Fruit fly (Drosophila melanogaster) whole organism, embryonic: ENCODE results near the gene CG31174.

Source experiments
- CG10462 ChIP-seq: fragments of 200-800 bp; sonication (Bioruptor generic); optimal IDR thresholded peaks from 2 replicates; lab custom pipeline; 2016; ENCODE audit warnings: missing biosample characterization, missing genetic modification characterization
- CG12299 ChIP-seq: fragments of 200-800 bp; sonication (Bioruptor generic); optimal IDR thresholded peaks from 2 replicates; lab custom pipeline; 2018; ENCODE audit warnings: missing biosample characterization, mild to moderate bottlenecking, missing genetic modification characterization
- CG13296 ChIP-seq: fragments of 200-800 bp; sonication (Bioruptor generic); optimal IDR thresholded peaks from 3 replicates; lab custom pipeline; 2018; ENCODE audit warnings: missing biosample characterization, mild to moderate bottlenecking, missing genetic modification characterization
- CG14667 ChIP-seq: fragments of 200-800 bp; sonication (Bioruptor generic); IDR thresholded peaks from 2 replicates; pipeline ENCODE4 v1.3.6; 2022; ENCODE audit warnings: missing biosample characterization, missing genetic modification characterization
- CG14965 ChIP-seq: fragments of 200-800 bp; sonication (Bioruptor generic); optimal IDR thresholded peaks from 2 replicates; lab custom pipeline; 2016; ENCODE audit warnings: missing biosample characterization, missing genetic modification characterization, borderline replicate concordance
- CG15601 ChIP-seq: fragments of 200-800 bp; sonication (Bioruptor generic); optimal IDR thresholded peaks from 3 replicates; lab custom pipeline; 2019; ENCODE audit warnings: missing biosample characterization, mild to moderate bottlenecking, missing genetic modification characterization, moderate library complexity
- CG17359 ChIP-seq: fragments of 200-800 bp; sonication (Bioruptor generic); optimal IDR thresholded peaks from 3 replicates; lab custom pipeline; 2018; ENCODE audit warnings: missing biosample characterization, mild to moderate bottlenecking, missing genetic modification characterization, moderate library complexity
- CG2129 ChIP-seq: fragments of 200-800 bp; sonication (Bioruptor generic); IDR thresholded peaks from 2 replicates; pipeline ENCODE4 v1.3.6; 2022; ENCODE audit warnings: missing biosample characterization, missing genetic modification characterization; ENCODE audit not compliant: partially characterized antibody
- CG2678 ChIP-seq: fragments of 200-800 bp; sonication (Bioruptor generic); optimal IDR thresholded peaks from 3 replicates; lab custom pipeline; 2019; ENCODE audit warnings: missing biosample characterization, mild to moderate bottlenecking, missing genetic modification characterization, moderate library complexity
- CG2889 ChIP-seq: fragments of 200-800 bp; sonication (Bioruptor generic); IDR thresholded peaks from 3 replicates; pipeline ENCODE4 v1.3.6; 2022; ENCODE audit warnings: missing biosample characterization, missing genetic modification characterization
- CG3065 ChIP-seq: fragments of 200-800 bp; sonication (Bioruptor generic); optimal IDR thresholded peaks from 2 replicates; lab custom pipeline; 2016; ENCODE audit warnings: missing biosample characterization, missing genetic modification characterization
- CG31388 ChIP-seq: fragments of 200-800 bp; sonication (Bioruptor generic); optimal IDR thresholded peaks from 2 replicates; lab custom pipeline; 2016; ENCODE audit warnings: missing biosample characterization, missing genetic modification characterization
- CG31441 ChIP-seq: fragments of 200-800 bp; sonication (Bioruptor generic); IDR thresholded peaks from 2 replicates; pipeline ENCODE4 v1.3.6; 2022; ENCODE audit warnings: missing biosample characterization, missing genetic modification characterization
- CG6175 ChIP-seq: fragments of 200-800 bp; sonication (Bioruptor generic); IDR thresholded peaks from 3 replicates; pipeline ENCODE4 v1.3.6; 2022; ENCODE audit warnings: missing biosample characterization, missing genetic modification characterization
- CG8388 ChIP-seq: fragments of 200-800 bp; sonication (Bioruptor generic); optimal IDR thresholded peaks from 2 replicates; lab custom pipeline; 2019; ENCODE audit warnings: missing biosample characterization, mild to moderate bottlenecking, missing genetic modification characterization, moderate library complexity
- CG8765 ChIP-seq: fragments of 200-800 bp; sonication (Bioruptor generic); IDR thresholded peaks from 2 replicates; pipeline ENCODE4 v1.3.6; 2022; ENCODE audit warnings: missing biosample characterization, missing genetic modification characterization
- Camta ChIP-seq: fragments of 200-800 bp; sonication (Bioruptor generic); optimal IDR thresholded peaks from 2 replicates; lab custom pipeline; 2016; ENCODE audit warnings: missing biosample characterization, missing genetic modification characterization
- Dad ChIP-seq: fragments of 200-800 bp; sonication (Bioruptor generic); optimal IDR thresholded peaks from 3 replicates; lab custom pipeline; 2016; ENCODE audit warnings: missing biosample characterization, missing genetic modification characterization
- Dp ChIP-seq: fragments of 200-800 bp; sonication (Bioruptor generic); optimal IDR thresholded peaks from 2 replicates; lab custom pipeline; 2018; ENCODE audit warnings: missing biosample characterization, mild to moderate bottlenecking, missing genetic modification characterization, moderate library complexity
- ERR ChIP-seq: fragments of 200-800 bp; sonication (Bioruptor generic); optimal IDR thresholded peaks from 2 replicates; lab custom pipeline; 2016; ENCODE audit warnings: missing biosample characterization, missing genetic modification characterization
- Eip74EF ChIP-seq, 2 experiments: fragments of 200-800 bp in 1 of 2; fragments of >200 bp in 1 of 2; sonication (Bioruptor generic) in 1 of 2; optimal IDR thresholded peaks; 2 replicates each; lab custom pipeline; 2017 to 2019; ENCODE audit warnings: missing biosample characterization in 2 of 2, missing genetic modification characterization in 2 of 2, mild to moderate bottlenecking in 1 of 2, moderate library complexity in 1 of 2
- Mrtf ChIP-seq: fragments of 200-800 bp; sonication (Bioruptor generic); IDR thresholded peaks from 3 replicates; pipeline ENCODE4 v1.3.6; 2022; ENCODE audit warnings: missing biosample characterization, missing genetic modification characterization
- Myb ChIP-seq: fragments of 200-800 bp; sonication (Bioruptor generic); optimal IDR thresholded peaks from 2 replicates; lab custom pipeline; 2016; ENCODE audit warnings: missing biosample characterization, missing genetic modification characterization
- NC2α ChIP-seq: fragments of 200-800 bp; sonication (Bioruptor generic); optimal IDR thresholded peaks from 2 replicates; lab custom pipeline; 2016; ENCODE audit warnings: missing biosample characterization, missing genetic modification characterization
- NC2β ChIP-seq: fragments of 200-800 bp; sonication (Bioruptor generic); optimal IDR thresholded peaks from 2 replicates; lab custom pipeline; 2016; ENCODE audit warnings: missing biosample characterization, missing genetic modification characterization
- Oaz ChIP-seq: fragments of 200-800 bp; sonication (Bioruptor generic); IDR thresholded peaks from 2 replicates; pipeline ENCODE4 v1.3.6; 2022; ENCODE audit warnings: missing biosample characterization, missing genetic modification characterization
- Rx ChIP-seq: fragments of 200-800 bp; sonication (Bioruptor generic); IDR thresholded peaks from 2 replicates; pipeline ENCODE4 v1.3.6; 2022; ENCODE audit warnings: missing biosample characterization, missing genetic modification characterization
- Side ChIP-seq: fragments of 200-800 bp; sonication (Bioruptor generic); optimal IDR thresholded peaks from 2 replicates; lab custom pipeline; 2016; ENCODE audit warnings: missing biosample characterization, missing genetic modification characterization
- Tbp ChIP-seq: fragments of >200 bp; optimal IDR thresholded peaks from 2 replicates; lab custom pipeline; 2018; ENCODE audit warnings: missing biosample characterization, missing genetic modification characterization
- Usf ChIP-seq: fragments of 200-800 bp; sonication (Bioruptor generic); optimal IDR thresholded peaks from 2 replicates; lab custom pipeline; 2017; ENCODE audit warnings: missing genotype, missing biosample characterization, missing genetic modification characterization
- aop ChIP-seq: fragments of 200-800 bp; sonication (Bioruptor generic); IDR thresholded peaks from 2 replicates; pipeline ENCODE4 v1.3.6; 2022; ENCODE audit warnings: missing biosample characterization, missing genetic modification characterization
- ara ChIP-seq: fragments of 200-800 bp; sonication (Bioruptor generic); IDR thresholded peaks from 2 replicates; pipeline ENCODE4 v1.3.6; 2022; ENCODE audit warnings: missing biosample characterization, missing genetic modification characterization
- caup ChIP-seq: fragments of 200-800 bp; sonication (Bioruptor generic); optimal IDR thresholded peaks from 3 replicates; lab custom pipeline; 2017; ENCODE audit warnings: missing biosample characterization, mild to moderate bottlenecking, missing genetic modification characterization, moderate library complexity; ENCODE audit not compliant: severe bottlenecking
- chm ChIP-seq: fragments of 200-800 bp; sonication (Bioruptor generic); IDR thresholded peaks from 2 replicates; pipeline ENCODE4 v1.3.6; 2022; ENCODE audit warnings: missing biosample characterization, missing genetic modification characterization
- crc ChIP-seq: fragments of 200-800 bp; sonication (Bioruptor generic); optimal IDR thresholded peaks from 2 replicates; lab custom pipeline; 2016; ENCODE audit warnings: missing biosample characterization, missing genetic modification characterization
- dysf ChIP-seq: fragments of 200-800 bp; sonication (Bioruptor generic); IDR thresholded peaks from 3 replicates; pipeline ENCODE4 v1.3.6; 2022; ENCODE audit warnings: missing biosample characterization, missing genetic modification characterization
- grau ChIP-seq: fragments of 200-800 bp; optimal IDR thresholded peaks from 3 replicates; lab custom pipeline; 2019; ENCODE audit warnings: missing biosample characterization, mild to moderate bottlenecking, missing genetic modification characterization, moderate library complexity
- kni ChIP-seq: fragments of 200-800 bp; sonication (Bioruptor generic); optimal IDR thresholded peaks from 3 replicates; lab custom pipeline; 2017; ENCODE audit warnings: mild to moderate bottlenecking, missing biosample characterization, missing genetic modification reagents, missing genetic modification characterization
- luna ChIP-seq: fragments of 200-800 bp; sonication (Bioruptor generic); optimal IDR thresholded peaks from 2 replicates; lab custom pipeline; 2016; ENCODE audit warnings: missing biosample characterization, missing genetic modification characterization
- nom ChIP-seq: fragments of 200-800 bp; sonication (Bioruptor generic); optimal IDR thresholded peaks from 2 replicates; lab custom pipeline; 2017; ENCODE audit warnings: missing biosample characterization, missing genetic modification characterization, mild to moderate bottlenecking, moderate library complexity, missing genetic modification reagents
- pho ChIP-seq: fragments of 200-800 bp; sonication (Bioruptor generic); optimal IDR thresholded peaks from 2 replicates; lab custom pipeline; 2016; ENCODE audit warnings: missing biosample characterization, missing genetic modification characterization
- phol ChIP-seq: fragments of 200-800 bp; sonication (Bioruptor generic); optimal IDR thresholded peaks from 3 replicates; lab custom pipeline; 2018; ENCODE audit warnings: missing biosample characterization, mild to moderate bottlenecking, missing genetic modification characterization, moderate library complexity
- salm ChIP-seq: fragments of 200-800 bp; sonication (Bioruptor generic); optimal IDR thresholded peaks from 2 replicates; lab custom pipeline; 2018; ENCODE audit warnings: missing biosample characterization, mild to moderate bottlenecking, missing genetic modification characterization
- sc ChIP-seq, 3 experiments: fragments of >200 bp in 2 of 3; fragments of 200-800 bp in 1 of 3; sonication (Bioruptor generic) in 1 of 3; optimal IDR thresholded peaks; 2 replicates in 2 of 3; 3 replicates in 1 of 3; lab custom pipeline; 2017; ENCODE audit warnings: mild to moderate bottlenecking in 1 of 3, missing biosample characterization in 1 of 3, missing genetic modification characterization in 1 of 3, missing genetic modification reagents in 1 of 3
- tap ChIP-seq: fragments of 200-800 bp; optimal IDR thresholded peaks from 3 replicates; lab custom pipeline; 2019; ENCODE audit warnings: missing biosample characterization, mild to moderate bottlenecking, missing genetic modification characterization, moderate library complexity
- trh ChIP-seq: fragments of 200-800 bp; sonication (Bioruptor generic); optimal IDR thresholded peaks from 2 replicates; lab custom pipeline; 2016; ENCODE audit warnings: missing biosample characterization, missing genetic modification characterization
- ttk ChIP-seq: fragments of 200-800 bp; sonication (Bioruptor generic); IDR thresholded peaks from 2 replicates; pipeline ENCODE4 v2.1.2; 2022; ENCODE audit warnings: missing biosample characterization, missing genetic modification characterization
- tup ChIP-seq: fragments of 200-800 bp; sonication (Bioruptor generic); optimal IDR thresholded peaks from 2 replicates; lab custom pipeline; 2016; ENCODE audit warnings: missing biosample characterization, mild to moderate bottlenecking, missing genetic modification characterization, moderate library complexity
- vvl ChIP-seq: fragments of 200-800 bp; sonication (Bioruptor generic); IDR thresholded peaks from 2 replicates; pipeline ENCODE4 v1.3.6; 2022; ENCODE audit warnings: missing biosample characterization, missing genetic modification characterization

The CG31174 gene

dm6 chr3R:21828785-21829486 lies 40.4 kb downstream of the CG31174 start (continued):
- TF ChIP-seq CG8388 (GFP tag; lab: Kevin White, UChicago) (peak; percentile 91), Eip74EF (GFP tag; optimal IDR thresholded peaks at IDR 0.05; lab: Kevin White, UChicago) (peak in 1 of 2 experiments; percentile 57), CG2678 (peak; percentile 76), Oaz (no peak), phol (tag; lab: Kevin White, UChicago) (peak; percentile 89), NC2β (GFP tag; lab: Kevin White, UChicago) (no peak), nom (GFP tag; lab: Kevin White, UChicago) (no peak), ara (GFP tag; lab: Robert Waterston, UW) (peak; percentile 76), trh (GFP tag; lab: Kevin White, UChicago) (no peak), CG2129 (no peak), salm (tag; lab: Kevin White, UChicago) (peak; percentile 56), CG15601 (tag; lab: Kevin White, UChicago) (peak; percentile 93), CG2889 (GFP tag; lab: Robert Waterston, UW) (no peak), kni (GFP tag; lab: Kevin White, UChicago) (peak; percentile 45), aop (no peak), CG6175 (GFP tag; lab: Robert Waterston, UW) (no peak), CG31441 (GFP tag; lab: Robert Waterston, UW) (peak; percentile 86), CG14965 (GFP tag; lab: Kevin White, UChicago) (no peak), Tbp (no peak), CG3065 (peak; percentile 12), CG31388 (no peak), crc (GFP tag; lab: Kevin White, UChicago) (no peak), pho (GFP tag; lab: Kevin White, UChicago) (no peak), caup (GFP tag; lab: Kevin White, UChicago) (no peak), Mrtf (GFP tag; lab: Robert Waterston, UW) (no peak; the same call in 2 of the 3 replicates), CG8765 (GFP tag; lab: Robert Waterston, UW) (no peak), dysf (no peak; the same call in 2 of the 3 replicates), tup (GFP tag; lab: Kevin White, UChicago) (no peak), tap (tag; lab: Kevin White, UChicago) (peak; percentile 57), chm (GFP tag; lab: Robert Waterston, UW) (peak; percentile 55; the same call in 1 of the 2 replicates), CG14667 (GFP tag; lab: Robert Waterston, UW) (peak; percentile 35; the same call in 1 of the 2 replicates), Dp (GFP tag; lab: Kevin White, UChicago) (no peak), Myb (GFP tag; lab: Kevin White, UChicago) (no peak), Dad (GFP tag; lab: Kevin White, UChicago) (no peak), CG17359 (tag; lab: Kevin White, UChicago) (peak; percentile 67), CG10462 (GFP tag; lab: Kevin White, UChicago) (peak; percentile 52), luna (GFP tag; lab: Kevin White, UChicago) (no peak), Side (no peak), ERR (GFP tag; lab: Kevin White, UChicago) (no peak), grau (peak; percentile 79), NC2α (GFP tag; lab: Kevin White, UChicago) (no peak), CG12299 (tag; lab: Kevin White, UChicago) (peak; percentile 65), sc (optimal IDR thresholded peaks at IDR 0.05; lab: Kevin White, UChicago) (no peak), sc (GFP tag; optimal IDR thresholded peaks at IDR 0.05; lab: Kevin White, UChicago) (peak; percentile 83), Camta (GFP tag; lab: Kevin White, UChicago) (no peak), ttk (GFP tag; lab: Robert Waterston, UW) (no peak), vvl (GFP tag; lab: Robert Waterston, UW) (peak; percentile 74), Rx (GFP tag; lab: Robert Waterston, UW) (peak; percentile 27; the same call in 1 of the 2 replicates), Usf (peak; percentile 50), CG13296 (GFP tag; lab: Kevin White, UChicago) (no peak)
